Fruit fly (Drosophila melanogaster) whole organism, embryonic: ENCODE results near the gene CG31817.

ENCODE experiments used
- CG10209 ChIP-seq: fragments of 200-800 bp; sonication (Bioruptor generic); optimal IDR thresholded peaks from 3 replicates; lab custom pipeline; 2017; ENCODE audit warnings: missing biosample characterization, mild to moderate bottlenecking, missing genetic modification characterization, missing genetic modification reagents
- CG10654 ChIP-seq: fragments of 200-800 bp; sonication (Bioruptor generic); optimal IDR thresholded peaks from 2 replicates; lab custom pipeline; 2016; ENCODE audit warnings: missing biosample characterization, missing genetic modification characterization
- CG10959 ChIP-seq: fragments of 200-800 bp; sonication (Bioruptor generic); IDR thresholded peaks from 2 replicates; pipeline ENCODE4 v1.3.6; 2022; ENCODE audit warnings: missing biosample characterization, missing genetic modification characterization
- CG12219 ChIP-seq: fragments of 200-800 bp; sonication (Bioruptor generic); optimal IDR thresholded peaks from 3 replicates; lab custom pipeline; 2018; ENCODE audit warnings: missing biosample characterization, mild to moderate bottlenecking, missing genetic modification characterization
- CG14014 ChIP-seq: fragments of 200-800 bp; sonication (Bioruptor generic); IDR thresholded peaks from 2 replicates; pipeline ENCODE4 v1.3.6; 2022; ENCODE audit warnings: missing biosample characterization, missing genetic modification characterization
- CG14860 ChIP-seq: fragments of 200-800 bp; sonication (Bioruptor generic); IDR thresholded peaks from 3 replicates; pipeline ENCODE4 v1.3.6; 2022; ENCODE audit warnings: missing biosample characterization, missing genetic modification characterization; ENCODE audit not compliant: partially characterized antibody
- CG15479 ChIP-seq: fragments of 200-800 bp; sonication (Bioruptor generic); optimal IDR thresholded peaks from 3 replicates; lab custom pipeline; 2019; ENCODE audit warnings: missing biosample characterization, mild to moderate bottlenecking, missing genetic modification characterization, moderate library complexity
- CG15696 ChIP-seq: fragments of 200-800 bp; sonication (Bioruptor generic); optimal IDR thresholded peaks from 2 replicates; lab custom pipeline; 2019; ENCODE audit warnings: missing biosample characterization, mild to moderate bottlenecking, missing genetic modification characterization, moderate library complexity
- CG17568 ChIP-seq: fragments of 200-800 bp; sonication (Bioruptor generic); optimal IDR thresholded peaks from 2 replicates; lab custom pipeline; 2018; ENCODE audit warnings: missing biosample characterization, mild to moderate bottlenecking, missing genetic modification characterization, moderate library complexity
- CG3407 ChIP-seq: fragments of 200-800 bp; sonication (Bioruptor generic); optimal IDR thresholded peaks from 2 replicates; lab custom pipeline; 2018; ENCODE audit warnings: missing biosample characterization, mild to moderate bottlenecking, missing genetic modification characterization
- CG3726 ChIP-seq: fragments of 200-800 bp; sonication (Bioruptor generic); IDR thresholded peaks from 3 replicates; pipeline ENCODE4, ENCODE4 v1.3.6; 2022; ENCODE audit warnings: missing biosample characterization, missing genetic modification characterization
- CG6272 ChIP-seq: fragments of 200-800 bp; sonication (Bioruptor generic); IDR thresholded peaks from 2 replicates; pipeline ENCODE4 v1.3.6; 2022; ENCODE audit warnings: missing biosample characterization, missing genetic modification characterization
- CG7745 ChIP-seq: fragments of 200-800 bp; sonication (Bioruptor generic); optimal IDR thresholded peaks from 2 replicates; lab custom pipeline; 2018; ENCODE audit warnings: missing biosample characterization, mild to moderate bottlenecking, missing genetic modification characterization, moderate library complexity
- CG7839 ChIP-seq: fragments of 200-800 bp; sonication (Bioruptor generic); optimal IDR thresholded peaks from 3 replicates; lab custom pipeline; 2018; ENCODE audit warnings: missing biosample characterization, mild to moderate bottlenecking, missing genetic modification characterization, moderate library complexity
- CG8359 ChIP-seq: fragments of 200-800 bp; sonication (Bioruptor generic); optimal IDR thresholded peaks from 2 replicates; lab custom pipeline; 2017; ENCODE audit warnings: missing biosample characterization, mild to moderate bottlenecking, missing genetic modification characterization, borderline replicate concordance
- CG8388 ChIP-seq: fragments of 200-800 bp; sonication (Bioruptor generic); optimal IDR thresholded peaks from 2 replicates; lab custom pipeline; 2019; ENCODE audit warnings: missing biosample characterization, mild to moderate bottlenecking, missing genetic modification characterization, moderate library complexity
- CG9876 ChIP-seq: fragments of 200-800 bp; sonication (Bioruptor generic); optimal IDR thresholded peaks from 2 replicates; lab custom pipeline; 2016; ENCODE audit warnings: missing biosample characterization, missing genetic modification characterization
- Dfd ChIP-seq, 2 experiments: fragments of >200 bp; optimal IDR thresholded peaks; 2 replicates each; lab custom pipeline; 2017; ENCODE audit warnings: missing biosample characterization in 2 of 2, missing genetic modification characterization in 2 of 2
- Doc3 ChIP-seq: fragments of 200-800 bp; sonication (Bioruptor generic); IDR thresholded peaks from 3 replicates; pipeline ENCODE4 v1.3.6; 2022; ENCODE audit warnings: missing biosample characterization, missing genetic modification characterization; ENCODE audit not compliant: partially characterized antibody
- Dref ChIP-seq: fragments of 200-800 bp; sonication (Bioruptor generic); IDR thresholded peaks from 2 replicates; pipeline ENCODE4 v1.3.6; 2022; ENCODE audit warnings: missing biosample characterization, missing genetic modification characterization
- E2f2 ChIP-seq: fragments of 200-800 bp; sonication (Bioruptor generic); IDR thresholded peaks from 2 replicates; pipeline ENCODE4 v1.3.6; 2022; ENCODE audit warnings: missing biosample characterization, missing genetic modification characterization
- Ets97D ChIP-seq: fragments of 200-800 bp; sonication (Bioruptor generic); optimal IDR thresholded peaks from 3 replicates; lab custom pipeline; 2016; ENCODE audit warnings: missing biosample characterization, missing genetic modification characterization
- GATAe ChIP-seq: fragments of 200-800 bp; sonication (Bioruptor generic); conservative IDR thresholded peaks from 2 replicates; pipeline ENCODE4 v1.3.6; 2022; ENCODE audit warnings: missing biosample characterization, missing genetic modification characterization
- Med ChIP-seq: fragments of 200-800 bp; sonication (Bioruptor generic); peaks from one replicate; lab custom pipeline; 2016; ENCODE audit warnings: missing biosample characterization, missing genetic modification characterization, mild to moderate bottlenecking, inconsistent platforms, moderate library complexity
- NC2α ChIP-seq: fragments of 200-800 bp; sonication (Bioruptor generic); optimal IDR thresholded peaks from 2 replicates; lab custom pipeline; 2016; ENCODE audit warnings: missing biosample characterization, missing genetic modification characterization
- NfI ChIP-seq: fragments of 200-800 bp; sonication (Bioruptor generic); optimal IDR thresholded peaks from 3 replicates; lab custom pipeline; 2018; ENCODE audit warnings: missing biosample characterization, mild to moderate bottlenecking, missing genetic modification characterization, moderate library complexity
- Poxn ChIP-seq: fragments of 200-800 bp; sonication (Bioruptor generic); IDR thresholded peaks from 2 replicates; pipeline ENCODE4 v1.3.6; 2022; ENCODE audit warnings: missing biosample characterization, missing genetic modification characterization
- Sry-δ ChIP-seq: fragments of 200-800 bp; sonication (Bioruptor generic); optimal IDR thresholded peaks from 2 replicates; lab custom pipeline; 2016; ENCODE audit warnings: missing biosample characterization, missing genetic modification characterization
- Ssrp ChIP-seq: fragments of 200-800 bp; sonication (Bioruptor generic); optimal IDR thresholded peaks from 2 replicates; lab custom pipeline; 2018; ENCODE audit warnings: missing biosample characterization, mild to moderate bottlenecking, missing genetic modification characterization, moderate library complexity
- ab ChIP-seq: fragments of 200-800 bp; sonication (Bioruptor generic); optimal IDR thresholded peaks from 2 replicates; lab custom pipeline; 2016; ENCODE audit warnings: missing biosample characterization, missing genetic modification characterization
- abd-A ChIP-seq: fragments of 200-800 bp; sonication (Bioruptor generic); optimal IDR thresholded peaks from 3 replicates; lab custom pipeline; 2019; ENCODE audit warnings: missing biosample characterization, mild to moderate bottlenecking, missing genetic modification characterization, moderate library complexity
- chn ChIP-seq: fragments of 200-800 bp; sonication (Bioruptor generic); optimal IDR thresholded peaks from 2 replicates; lab custom pipeline; 2016; ENCODE audit warnings: missing biosample characterization, missing genetic modification characterization
- corto ChIP-seq: fragments of 200-800 bp; sonication (Bioruptor generic); optimal IDR thresholded peaks from 2 replicates; lab custom pipeline; 2016; ENCODE audit warnings: missing biosample characterization, mild to moderate bottlenecking, missing genetic modification characterization, moderate library complexity
- dmrt99B ChIP-seq: fragments of 200-800 bp; sonication (Bioruptor generic); optimal IDR thresholded peaks from 2 replicates; lab custom pipeline; 2018; ENCODE audit warnings: missing biosample characterization, mild to moderate bottlenecking, missing genetic modification characterization, moderate library complexity
- emc ChIP-seq: fragments of 200-800 bp; sonication (Bioruptor generic); optimal IDR thresholded peaks from 2 replicates; lab custom pipeline; 2016; ENCODE audit warnings: missing biosample characterization, missing genetic modification characterization
- esg ChIP-seq: fragments of 200-800 bp; sonication (Bioruptor generic); conservative IDR thresholded peaks from 2 replicates; pipeline ENCODE4 v1.3.6; 2022; ENCODE audit warnings: missing biosample characterization, missing genetic modification characterization
- eyg ChIP-seq: fragments of 200-800 bp; sonication (Bioruptor generic); optimal IDR thresholded peaks from 3 replicates; lab custom pipeline; 2016; ENCODE audit warnings: missing biosample characterization, missing genetic modification characterization
- hbn ChIP-seq: fragments of 200-800 bp; sonication (Bioruptor generic); IDR thresholded peaks from 2 replicates; pipeline ENCODE4 v1.3.6; 2022; ENCODE audit warnings: missing biosample characterization, missing genetic modification characterization; ENCODE audit not compliant: partially characterized antibody
- insv ChIP-seq, 2 experiments: fragments of 200-800 bp; sonication (Bioruptor generic); optimal IDR thresholded peaks; 3 replicates each; lab custom pipeline; 2016 to 2018; ENCODE audit warnings: missing biosample characterization in 2 of 2, missing genetic modification characterization in 2 of 2
- kay ChIP-seq: fragments of 200-800 bp; sonication (Bioruptor generic); optimal IDR thresholded peaks from 2 replicates; lab custom pipeline; 2016; ENCODE audit warnings: missing biosample characterization, missing genetic modification characterization
- pros ChIP-seq: fragments of 200-800 bp; sonication (Bioruptor generic); optimal IDR thresholded peaks from 3 replicates; lab custom pipeline; 2019; ENCODE audit warnings: missing biosample characterization, mild to moderate bottlenecking, missing genetic modification characterization, moderate library complexity
- sisA ChIP-seq: fragments of 200-800 bp; sonication (Bioruptor generic); IDR thresholded peaks from 2 replicates; pipeline ENCODE4 v1.3.6; 2022; ENCODE audit warnings: missing biosample characterization, missing genetic modification characterization
- tap ChIP-seq: fragments of 200-800 bp; optimal IDR thresholded peaks from 3 replicates; lab custom pipeline; 2019; ENCODE audit warnings: missing biosample characterization, mild to moderate bottlenecking, missing genetic modification characterization, moderate library complexity
- vvl ChIP-seq: fragments of 200-800 bp; sonication (Bioruptor generic); IDR thresholded peaks from 2 replicates; pipeline ENCODE4 v1.3.6; 2022; ENCODE audit warnings: missing biosample characterization, missing genetic modification characterization
- wek ChIP-seq: fragments of 200-800 bp; sonication (Bioruptor generic); optimal IDR thresholded peaks from 3 replicates; lab custom pipeline; 2018; ENCODE audit warnings: missing biosample characterization, mild to moderate bottlenecking, missing genetic modification characterization, moderate library complexity
- zfh2 ChIP-seq: fragments of 200-800 bp; sonication (Bioruptor generic); optimal IDR thresholded peaks from 2 replicates; lab custom pipeline; 2016; ENCODE audit warnings: missing biosample characterization, missing genetic modification characterization

CG31817 gene

dm6 chr2L:16285692-16286359, 51.9 kb downstream of the CG31817 start (continued):
- TF ChIP-seq NC2α (peak; percentile 47), tap (tag; lab: Kevin White, UChicago) (peak; percentile 91), wek (GFP tag; lab: Kevin White, UChicago) (peak; percentile 68), CG10209 (GFP tag; lab: Kevin White, UChicago) (peak; percentile 82), sisA (GFP tag; lab: Robert Waterston, UW) (no peak), Ssrp (tag; lab: Kevin White, UChicago) (peak; percentile 91), Dfd (GFP tag; optimal IDR thresholded peaks at IDR 0.05; lab: Kevin White, UChicago) (no peak), CG14860 (GFP tag; lab: Robert Waterston, UW) (no peak), CG3407 (peak; percentile 59), corto (GFP tag; lab: Kevin White, UChicago) (peak; percentile 77), zfh2 (GFP tag; lab: Kevin White, UChicago) (peak; percentile 85), Ets97D (peak; percentile 41), CG10959 (no peak), CG12219 (GFP tag; lab: Kevin White, UChicago) (peak; percentile 89)

dm6 chr2L:16284306-16285299, 53.1 kb downstream of the CG31817 start:
- TF ChIP-seq E2f2 = no peak
- no peak for TF ChIP-seq Dref (GFP tag; lab: Robert Waterston, UW)
- no peak for TF ChIP-seq emc (GFP tag; lab: Kevin White, UChicago)
- no peak for TF ChIP-seq insv (GFP tag; optimal IDR thresholded peaks at IDR 0.05; lab: Kevin White, UChicago)
- TF ChIP-seq CG8359 (GFP tag; lab: Kevin White, UChicago) = no peak
- TF ChIP-seq NC2α = no peak
- no peak for TF ChIP-seq Doc3
- peak; percentile 58 for TF ChIP-seq dmrt99B (tag; lab: Kevin White, UChicago)
- TF ChIP-seq eyg (GFP tag; lab: Kevin White, UChicago) = peak; percentile 2
- no peak for TF ChIP-seq CG3726 (GFP tag; lab: Robert Waterston, UW)
- TF ChIP-seq Sry-δ (GFP tag; lab: Kevin White, UChicago) = peak; percentile 17
- no peak for TF ChIP-seq CG7745
- no peak for TF ChIP-seq GATAe (GFP tag; lab: Robert Waterston, UW)
- no peak for TF ChIP-seq CG14014
- peak; percentile 82 for TF ChIP-seq Med
- peak; percentile 21 for TF ChIP-seq CG10654 (GFP tag; lab: Kevin White, UChicago)
- TF ChIP-seq CG15696 (tag; lab: Kevin White, UChicago) = no peak
- no peak for TF ChIP-seq ab (GFP tag; lab: Kevin White, UChicago)
- TF ChIP-seq abd-A (tag; lab: Kevin White, UChicago) = peak; percentile 54
- TF ChIP-seq NfI (GFP tag; lab: Kevin White, UChicago) = peak; percentile 42
- no peak for TF ChIP-seq CG15479
- TF ChIP-seq CG9876 (GFP tag; lab: Kevin White, UChicago) = peak; percentile 15
- TF ChIP-seq vvl (GFP tag; lab: Robert Waterston, UW) = no peak
- TF ChIP-seq CG8388 (GFP tag; lab: Kevin White, UChicago) = peak; percentile 54
- no peak for TF ChIP-seq chn
- TF ChIP-seq hbn (GFP tag; lab: Robert Waterston, UW) = no peak
- TF ChIP-seq pros (GFP tag; lab: Kevin White, UChicago) = no peak
- TF ChIP-seq CG7839 (tag; lab: Kevin White, UChicago) = peak; percentile 59
- no peak for TF ChIP-seq kay
- TF ChIP-seq Poxn (GFP tag; lab: Robert Waterston, UW) = no peak
- no peak for TF ChIP-seq esg (GFP tag; lab: Robert Waterston, UW)
- TF ChIP-seq CG17568 = no peak
- TF ChIP-seq CG6272 (GFP tag; lab: Robert Waterston, UW) = no peak
